Fruit fly (Drosophila melanogaster) whole organism, embryonic: Measurements from ENCODE around the gene Kaz1-ORFB.

ENCODE experiments used
- B-H2 ChIP-seq: fragments of 200-800 bp; sonication (Bioruptor generic); optimal IDR thresholded peaks from 2 replicates; lab custom pipeline; 2018; ENCODE audit warnings: missing biosample characterization, mild to moderate bottlenecking, missing genetic modification characterization
- Bdp1 ChIP-seq: fragments of 200-800 bp; sonication (Bioruptor generic); optimal IDR thresholded peaks from 3 replicates; lab custom pipeline; 2016; ENCODE audit warnings: missing biosample characterization, missing genetic modification characterization
- CG10267 ChIP-seq: fragments of 200-800 bp; sonication (Bioruptor generic); optimal IDR thresholded peaks from 2 replicates; lab custom pipeline; 2018; ENCODE audit warnings: missing biosample characterization, mild to moderate bottlenecking, missing genetic modification characterization, moderate library complexity
- CG10366 ChIP-seq: fragments of 200-800 bp; sonication (Bioruptor generic); IDR thresholded peaks from 2 replicates; pipeline ENCODE4 v1.3.6; 2022; ENCODE audit warnings: missing biosample characterization, missing genetic modification characterization
- CG13624 ChIP-seq: fragments of 200-800 bp; sonication (Bioruptor generic); optimal IDR thresholded peaks from 2 replicates; lab custom pipeline; 2016; ENCODE audit warnings: missing biosample characterization, missing genetic modification characterization
- CG1603 ChIP-seq: fragments of 200-800 bp; sonication (Bioruptor generic); optimal IDR thresholded peaks from 2 replicates; lab custom pipeline; 2019; ENCODE audit warnings: missing biosample characterization, mild to moderate bottlenecking, missing genetic modification characterization, moderate library complexity
- CG16779 ChIP-seq: fragments of 200-800 bp; sonication (Bioruptor generic); IDR thresholded peaks from 2 replicates; pipeline ENCODE4 v1.3.6; 2022; ENCODE audit warnings: missing biosample characterization, missing genetic modification characterization
- CG18619 ChIP-seq: fragments of 200-800 bp; sonication (Bioruptor generic); optimal IDR thresholded peaks from 3 replicates; lab custom pipeline; 2017; ENCODE audit warnings: missing biosample characterization, mild to moderate bottlenecking, missing genetic modification characterization
- CG18764 ChIP-seq: fragments of 200-800 bp; sonication (Bioruptor generic); optimal IDR thresholded peaks from 3 replicates; lab custom pipeline; 2016; ENCODE audit warnings: missing biosample characterization, missing genetic modification characterization
- CG2199 ChIP-seq: fragments of 200-800 bp; sonication (Bioruptor generic); IDR thresholded peaks from 3 replicates; pipeline ENCODE4 v1.3.6; 2022; ENCODE audit warnings: missing biosample characterization, missing genetic modification characterization
- CG3281 ChIP-seq: fragments of 200-800 bp; sonication (Bioruptor generic); optimal IDR thresholded peaks from 3 replicates; lab custom pipeline; 2017; ENCODE audit warnings: missing biosample characterization, mild to moderate bottlenecking, missing genetic modification characterization
- CG34224 ChIP-seq: fragments of 200-800 bp; sonication (Bioruptor generic); IDR thresholded peaks from 3 replicates; pipeline ENCODE4 v1.3.6; 2022; ENCODE audit warnings: missing biosample characterization, missing genetic modification characterization; ENCODE audit not compliant: partially characterized antibody
- CG7556 ChIP-seq: fragments of 200-800 bp; sonication (Bioruptor generic); optimal IDR thresholded peaks from 2 replicates; lab custom pipeline; 2017; ENCODE audit warnings: missing biosample characterization, mild to moderate bottlenecking, missing genetic modification characterization
- CG9215 ChIP-seq: fragments of 200-800 bp; sonication (Bioruptor generic); IDR thresholded peaks from 2 replicates; pipeline ENCODE4 v1.3.6; 2022; ENCODE audit warnings: missing biosample characterization, missing genetic modification characterization
- D19B ChIP-seq: fragments of 200-800 bp; sonication (Bioruptor generic); optimal IDR thresholded peaks from 2 replicates; lab custom pipeline; 2017; ENCODE audit warnings: missing biosample characterization, mild to moderate bottlenecking, missing genetic modification characterization
- Dek ChIP-seq: fragments of 200-800 bp; sonication (Bioruptor generic); optimal IDR thresholded peaks from 3 replicates; lab custom pipeline; 2019; ENCODE audit warnings: missing biosample characterization, mild to moderate bottlenecking, missing genetic modification characterization, moderate library complexity
- Dll ChIP-seq: fragments of 200-800 bp; sonication (Bioruptor generic); IDR thresholded peaks from 4 replicates; pipeline ENCODE4 v1.3.6; 2022; ENCODE audit warnings: missing biosample characterization, missing genetic modification characterization; ENCODE audit not compliant: partially characterized antibody
- Doc3 ChIP-seq: fragments of 200-800 bp; sonication (Bioruptor generic); IDR thresholded peaks from 3 replicates; pipeline ENCODE4 v1.3.6; 2022; ENCODE audit warnings: missing biosample characterization, missing genetic modification characterization; ENCODE audit not compliant: partially characterized antibody
- Hmx ChIP-seq: fragments of 200-800 bp; sonication (Bioruptor generic); optimal IDR thresholded peaks from 2 replicates; lab custom pipeline; 2016; ENCODE audit warnings: missing biosample characterization, missing genetic modification characterization
- Mad ChIP-seq: fragments of 200-800 bp; sonication (Bioruptor generic); optimal IDR thresholded peaks from 2 replicates; lab custom pipeline; 2016; ENCODE audit warnings: missing biosample characterization, missing genetic modification characterization
- Max ChIP-seq: fragments of 200-800 bp; sonication (Bioruptor generic); optimal IDR thresholded peaks from 2 replicates; lab custom pipeline; 2016; ENCODE audit warnings: missing biosample characterization, mild to moderate bottlenecking, missing genetic modification characterization
- Meics ChIP-seq: fragments of 200-800 bp; sonication (Bioruptor generic); optimal IDR thresholded peaks from 2 replicates; lab custom pipeline; 2017; ENCODE audit warnings: missing biosample characterization, mild to moderate bottlenecking, missing genetic modification characterization
- Opbp ChIP-seq: fragments of 200-800 bp; sonication (Bioruptor generic); IDR thresholded peaks from 3 replicates; pipeline ENCODE4 v1.3.6; 2022; ENCODE audit warnings: missing biosample characterization, missing genetic modification characterization; ENCODE audit not compliant: partially characterized antibody
- PHDP ChIP-seq: fragments of 200-800 bp; sonication (Bioruptor generic); optimal IDR thresholded peaks from 3 replicates; lab custom pipeline; 2018; ENCODE audit warnings: missing biosample characterization, mild to moderate bottlenecking, missing genetic modification characterization, moderate library complexity
- Rx ChIP-seq: fragments of 200-800 bp; sonication (Bioruptor generic); IDR thresholded peaks from 2 replicates; pipeline ENCODE4 v1.3.6; 2022; ENCODE audit warnings: missing biosample characterization, missing genetic modification characterization
- Side ChIP-seq: fragments of 200-800 bp; sonication (Bioruptor generic); optimal IDR thresholded peaks from 2 replicates; lab custom pipeline; 2016; ENCODE audit warnings: missing biosample characterization, missing genetic modification characterization
- Tbp ChIP-seq: fragments of >200 bp; optimal IDR thresholded peaks from 2 replicates; lab custom pipeline; 2018; ENCODE audit warnings: missing biosample characterization, missing genetic modification characterization
- ab ChIP-seq: fragments of 200-800 bp; sonication (Bioruptor generic); optimal IDR thresholded peaks from 2 replicates; lab custom pipeline; 2016; ENCODE audit warnings: missing biosample characterization, missing genetic modification characterization
- ash1 ChIP-seq: fragments of 200-800 bp; sonication (Bioruptor generic); optimal IDR thresholded peaks from 2 replicates; lab custom pipeline; 2018; ENCODE audit warnings: missing biosample characterization, mild to moderate bottlenecking, missing genetic modification characterization
- chinmo ChIP-seq: fragments of 200-800 bp; sonication (Bioruptor generic); IDR thresholded peaks from 4 replicates; pipeline ENCODE4 v1.3.6; 2022; ENCODE audit warnings: missing biosample characterization, missing genetic modification characterization; ENCODE audit not compliant: partially characterized antibody
- corto ChIP-seq: fragments of 200-800 bp; sonication (Bioruptor generic); optimal IDR thresholded peaks from 2 replicates; lab custom pipeline; 2016; ENCODE audit warnings: missing biosample characterization, mild to moderate bottlenecking, missing genetic modification characterization, moderate library complexity
- ftz-f1 ChIP-seq: fragments of 200-800 bp; sonication (Bioruptor generic); optimal IDR thresholded peaks from 2 replicates; lab custom pipeline; 2016; ENCODE audit warnings: missing biosample characterization, missing genetic modification characterization
- gcm ChIP-seq: fragments of 200-800 bp; sonication (Bioruptor generic); optimal IDR thresholded peaks from 2 replicates; lab custom pipeline; 2019; ENCODE audit warnings: missing biosample characterization, mild to moderate bottlenecking, missing genetic modification characterization, moderate library complexity
- grn ChIP-seq: fragments of 200-800 bp; sonication (Bioruptor generic); optimal IDR thresholded peaks from 3 replicates; lab custom pipeline; 2017; ENCODE audit warnings: missing biosample characterization, missing genetic modification characterization
- gt ChIP-seq: fragments of 200-800 bp; sonication (Bioruptor generic); IDR thresholded peaks from 2 replicates; pipeline ENCODE4 v1.3.6; 2022; ENCODE audit warnings: missing biosample characterization, missing genetic modification characterization
- her ChIP-seq: fragments of 200-800 bp; sonication (Bioruptor generic); optimal IDR thresholded peaks from 2 replicates; lab custom pipeline; 2016; ENCODE audit warnings: missing biosample characterization, missing genetic modification characterization
- jumu ChIP-seq: fragments of 200-800 bp; sonication (Bioruptor generic); optimal IDR thresholded peaks from 3 replicates; lab custom pipeline; 2016; ENCODE audit warnings: missing biosample characterization, missing genetic modification characterization
- klu ChIP-seq: fragments of 200-800 bp; sonication (Bioruptor generic); IDR thresholded peaks from 2 replicates; pipeline ENCODE4 v1.3.6; 2022; ENCODE audit warnings: missing biosample characterization, missing genetic modification characterization
- knrl ChIP-seq: fragments of 200-800 bp; sonication (Bioruptor generic); IDR thresholded peaks from 3 replicates; pipeline ENCODE4 v1.3.6; 2022; ENCODE audit warnings: missing biosample characterization, missing genetic modification characterization; ENCODE audit not compliant: partially characterized antibody
- maf-S ChIP-seq: fragments of 200-800 bp; sonication (Bioruptor generic); optimal IDR thresholded peaks from 2 replicates; lab custom pipeline; 2016; ENCODE audit warnings: missing biosample characterization, missing genetic modification characterization
- pros ChIP-seq: fragments of 200-800 bp; sonication (Bioruptor generic); optimal IDR thresholded peaks from 3 replicates; lab custom pipeline; 2019; ENCODE audit warnings: missing biosample characterization, mild to moderate bottlenecking, missing genetic modification characterization, moderate library complexity
- row ChIP-seq: fragments of 200-800 bp; sonication (Bioruptor generic); IDR thresholded peaks from 3 replicates; pipeline ENCODE4 v1.3.6; 2022; ENCODE audit warnings: missing biosample characterization, missing genetic modification characterization
- run ChIP-seq: fragments of 200-800 bp; sonication (Bioruptor generic); optimal IDR thresholded peaks from 3 replicates; lab custom pipeline; 2018; ENCODE audit warnings: missing biosample characterization, mild to moderate bottlenecking, missing genetic modification characterization
- scrt ChIP-seq: fragments of 200-800 bp; sonication (Bioruptor generic); optimal IDR thresholded peaks from 2 replicates; lab custom pipeline; 2018; ENCODE audit warnings: missing biosample characterization, mild to moderate bottlenecking, missing genetic modification characterization, moderate library complexity
- stc ChIP-seq: fragments of 200-800 bp; sonication (Bioruptor generic); IDR thresholded peaks from 2 replicates; pipeline ENCODE4 v1.3.6; 2022; ENCODE audit warnings: missing biosample characterization, missing genetic modification characterization
- trh ChIP-seq: fragments of 200-800 bp; sonication (Bioruptor generic); optimal IDR thresholded peaks from 2 replicates; lab custom pipeline; 2016; ENCODE audit warnings: missing biosample characterization, missing genetic modification characterization
- unc-4 ChIP-seq: fragments of 200-800 bp; sonication (Bioruptor generic); IDR thresholded peaks from 2 replicates; pipeline ENCODE4 v1.3.6; 2022; ENCODE audit warnings: missing biosample characterization, missing genetic modification characterization; ENCODE audit not compliant: partially characterized antibody
- vnd ChIP-seq: fragments of 200-800 bp; sonication (Bioruptor generic); IDR thresholded peaks from 3 replicates; pipeline ENCODE4 v1.3.6; 2022; ENCODE audit warnings: missing biosample characterization, missing genetic modification characterization; ENCODE audit not compliant: partially characterized antibody

Kaz1-ORFB gene

dm6 chr3L:223019-223902 lies 6.8 kb downstream of the Kaz1-ORFB start, which contains the start of the genes pyx and CG33229 (continued):
- peak; percentile 81 for TF ChIP-seq CG3281 (GFP tag; lab: Kevin White, UChicago)
- TF ChIP-seq CG2199 (GFP tag; lab: Robert Waterston, UW), result 0 out of 3 replicates have a peak, but pooled peaks have one; percentile 57
- TF ChIP-seq Bdp1 (GFP tag; lab: Kevin White, UChicago), result peak; percentile 56
- TF ChIP-seq CG13624 (GFP tag; lab: Kevin White, UChicago), result peak; percentile 71
- peak; percentile 70 for TF ChIP-seq jumu (GFP tag; lab: Kevin White, UChicago)
- TF ChIP-seq ftz-f1, result peak; percentile 27
- peak; percentile 56 for TF ChIP-seq Rx (GFP tag; lab: Robert Waterston, UW)
- TF ChIP-seq Doc3 (GFP tag; lab: Robert Waterston, UW), result no peak
- peak; percentile 82 for TF ChIP-seq Max (GFP tag; lab: Kevin White, UChicago)
- TF ChIP-seq CG1603, result peak; percentile 67
- no peak for TF ChIP-seq corto
- peak; percentile 87 for TF ChIP-seq CG9215
- TF ChIP-seq CG16779, result peak; percentile 85
- peak; percentile 21 for TF ChIP-seq grn (GFP tag; lab: Kevin White, UChicago)
- no peak for TF ChIP-seq knrl (GFP tag; lab: Robert Waterston, UW)
- no peak for TF ChIP-seq run (tag; lab: Kevin White, UChicago)
- TF ChIP-seq Meics (GFP tag; lab: Kevin White, UChicago), result peak; percentile 89
- TF ChIP-seq stc, result peak; percentile 72
- peak; percentile 28 for TF ChIP-seq her (GFP tag; lab: Kevin White, UChicago)
- TF ChIP-seq gt (GFP tag; lab: Robert Waterston, UW), result no peak; the same call in 1 of the 2 replicates
- peak; percentile 87 for TF ChIP-seq CG18619 (GFP tag; lab: Kevin White, UChicago)
- no peak for TF ChIP-seq Opbp (GFP tag; lab: Robert Waterston, UW)
- peak; percentile 75 for TF ChIP-seq Hmx (GFP tag; lab: Kevin White, UChicago)
- TF ChIP-seq unc-4, result 0 out of 2 replicates have a peak, but pooled peaks have one; percentile 27
- peak; percentile 77 for TF ChIP-seq CG18764 (GFP tag; lab: Kevin White, UChicago)
- TF ChIP-seq klu, result peak; percentile 71; the same call in 1 of the 2 replicates
- peak; percentile 76 for TF ChIP-seq CG7556 (GFP tag; lab: Kevin White, UChicago)
- no peak for TF ChIP-seq pros (GFP tag; lab: Kevin White, UChicago)
- no peak for TF ChIP-seq Tbp
- TF ChIP-seq vnd (GFP tag; lab: Robert Waterston, UW), result no peak
- TF ChIP-seq Dll (GFP tag; lab: Robert Waterston, UW), result 0 out of 4 replicates have a peak, but pooled peaks have one; percentile 26
- TF ChIP-seq trh, result peak; percentile 59
- peak; percentile 78 for TF ChIP-seq D19B (GFP tag; lab: Kevin White, UChicago)
- no peak for TF ChIP-seq ash1 (GFP tag; lab: Kevin White, UChicago)
- TF ChIP-seq CG10366 (GFP tag; lab: Robert Waterston, UW), result peak; percentile 80
- TF ChIP-seq CG34224 (GFP tag; lab: Robert Waterston, UW), result no peak
- peak; percentile 75 for TF ChIP-seq ab
- peak; percentile 70 for TF ChIP-seq scrt (GFP tag; lab: Kevin White, UChicago)
- peak; percentile 70 for TF ChIP-seq maf-S (GFP tag; lab: Kevin White, UChicago)
- TF ChIP-seq gcm (GFP tag; lab: Kevin White, UChicago), result peak; percentile 47
- TF ChIP-seq Dek (tag; lab: Kevin White, UChicago), result peak; percentile 92
- TF ChIP-seq B-H2 (GFP tag; lab: Kevin White, UChicago), result peak; percentile 93
- TF ChIP-seq row, result peak; percentile 88
- TF ChIP-seq Mad, result peak; percentile 89
- no peak for TF ChIP-seq chinmo (GFP tag; lab: Robert Waterston, UW)
- TF ChIP-seq CG10267 (tag; lab: Kevin White, UChicago), result peak; percentile 74
- TF ChIP-seq PHDP (tag; lab: Kevin White, UChicago), result peak; percentile 75
- peak; percentile 57 for TF ChIP-seq Side (GFP tag; lab: Kevin White, UChicago)
